Worm (Caenorhabditis elegans) whole organism, midembryonic: Measurements from ENCODE around the gene zig-3.

ENCODE experiments used
- T22C8.4 ChIP-seq: fragments of 200-800 bp; sonication (Bioruptor generic); IDR thresholded peaks from 2 replicates; pipeline ENCODE4 v1.3.6; 2022; ENCODE audit warnings: missing genetic modification characterization, missing compliant biosample characterization
- cog-1 ChIP-seq: sonication (generic microtip); optimal IDR thresholded peaks from 2 replicates; lab custom pipeline; 2016; ENCODE audit warnings: missing genetic modification characterization, missing compliant biosample characterization
- flt-1 ChIP-seq: fragments of 200-800 bp; sonication (Bioruptor generic); IDR thresholded peaks from 2 replicates; pipeline ENCODE4 v1.3.6; 2022; ENCODE audit warnings: missing genetic modification characterization, missing compliant biosample characterization
- klf-2 ChIP-seq: fragments of 200-800 bp; sonication (Bioruptor generic); conservative IDR thresholded peaks from 2 replicates; pipeline ENCODE4 v1.3.6; 2022; ENCODE audit warnings: missing genetic modification reagents, missing genetic modification characterization, missing compliant biosample characterization
- med-1 ChIP-seq: sonication (generic microtip); optimal IDR thresholded peaks from 2 replicates; lab custom pipeline; 2017; ENCODE audit warnings: missing genetic modification characterization, mild to moderate bottlenecking, missing compliant biosample characterization, antibody characterized with exemption, missing genetic modification reagents; ENCODE audit not compliant: insufficient read depth
- ref-1 ChIP-seq: fragments of 200-800 bp; sonication (Bioruptor generic); conservative IDR thresholded peaks from 2 replicates; pipeline ENCODE4 v1.3.6; 2022; ENCODE audit warnings: missing genetic modification reagents, missing genetic modification characterization, missing compliant biosample characterization
- tab-1 ChIP-seq: fragments of 200-800 bp; sonication (Bioruptor generic); IDR thresholded peaks from 2 replicates; pipeline ENCODE4 v1.3.6; 2022; ENCODE audit warnings: missing genetic modification characterization, missing compliant biosample characterization
- ztf-23 ChIP-seq: fragments of 200-800 bp; sonication (Bioruptor generic); IDR thresholded peaks from 2 replicates; pipeline ENCODE4 v1.3.6; 2022; ENCODE audit warnings: missing genetic modification reagents, missing genetic modification characterization, missing compliant biosample characterization
- ztf-29 ChIP-seq: fragments of 200-800 bp; sonication (Bioruptor generic); IDR thresholded peaks from 2 replicates; pipeline ENCODE4 v1.3.6; 2022; ENCODE audit warnings: missing genetic modification reagents, missing genetic modification characterization, missing compliant biosample characterization

The zig-3 gene

DNA sequence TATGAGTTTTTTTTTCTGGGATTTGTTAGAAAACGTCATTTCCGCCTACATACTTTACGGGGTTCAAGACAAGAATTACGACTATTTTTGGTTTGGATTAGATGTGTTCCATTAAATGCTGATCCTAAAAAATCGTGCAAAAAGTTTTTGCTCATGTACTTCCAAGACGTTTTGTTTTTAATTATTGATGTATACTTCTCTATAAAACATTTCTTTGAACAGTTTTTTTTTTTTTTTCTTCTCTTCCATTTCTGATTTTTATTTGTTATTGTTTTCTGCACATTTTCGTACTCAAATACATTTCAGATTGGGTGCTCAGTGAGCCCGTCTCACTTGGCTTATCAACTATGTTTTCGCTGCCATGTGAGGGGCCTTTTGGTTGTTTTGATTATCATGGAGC lies 27.6 kb upstream of the zig-3 start, which contains the start of gene C39D10.11:
Gene C39D10.11 (plus strand): TSS at position 301 of the 400 bp plus-strand sequence.
- TF ChIP-seq T22C8.4 (GFP tag; lab: Robert Waterston, UW) (no peak), med-1 (no peak), tab-1 (GFP tag; lab: Robert Waterston, UW) (no peak), ztf-29 (GFP tag; lab: Robert Waterston, UW) (no peak), cog-1 (tag; lab: Kevin White, UChicago) (no peak), ztf-23 (GFP tag; lab: Robert Waterston, UW) (no peak), klf-2 (no peak), flt-1 (no peak), ref-1 (GFP tag; lab: Robert Waterston, UW) (no peak)

DNA sequence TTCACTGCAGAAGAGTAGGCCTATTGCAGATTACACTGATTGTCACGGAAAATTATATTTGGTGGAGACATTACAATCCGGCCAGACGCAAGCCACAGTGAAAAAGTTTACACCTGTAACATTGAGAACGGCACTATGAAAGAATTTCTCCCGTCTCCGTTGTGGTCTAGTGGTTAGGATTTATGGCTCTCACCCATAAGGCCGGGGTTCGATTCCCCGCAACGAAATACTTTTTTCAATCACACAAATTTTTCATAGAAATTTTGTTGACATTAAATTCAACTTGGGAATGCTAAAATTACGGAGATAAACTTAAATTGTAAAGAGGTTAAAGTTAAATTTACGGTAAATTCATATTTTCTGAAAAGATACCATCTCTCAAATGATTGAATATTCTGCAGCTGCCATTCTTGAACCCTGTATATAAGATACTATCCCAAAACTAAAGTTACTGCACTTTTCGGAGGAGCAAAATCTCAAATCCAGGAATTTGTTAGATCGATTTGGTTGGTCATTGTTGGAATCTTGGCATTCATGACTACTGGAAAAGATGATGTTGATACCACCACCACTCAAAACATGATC lies 24.0 kb upstream of the zig-3 start, which contains the start of gene C39D10.1:
Gene C39D10.1 (plus strand): TSS at position 535 of the 585 bp plus-strand sequence.
- TF ChIP-seq cog-1 (tag; lab: Kevin White, UChicago) = no peak
- TF ChIP-seq med-1 = no peak
- 0 out of 2 replicates have a peak, but pooled peaks have one; percentile 33 for TF ChIP-seq flt-1
- no peak for TF ChIP-seq ztf-29 (GFP tag; lab: Robert Waterston, UW)
- no peak for TF ChIP-seq ztf-23 (GFP tag; lab: Robert Waterston, UW)

DNA sequence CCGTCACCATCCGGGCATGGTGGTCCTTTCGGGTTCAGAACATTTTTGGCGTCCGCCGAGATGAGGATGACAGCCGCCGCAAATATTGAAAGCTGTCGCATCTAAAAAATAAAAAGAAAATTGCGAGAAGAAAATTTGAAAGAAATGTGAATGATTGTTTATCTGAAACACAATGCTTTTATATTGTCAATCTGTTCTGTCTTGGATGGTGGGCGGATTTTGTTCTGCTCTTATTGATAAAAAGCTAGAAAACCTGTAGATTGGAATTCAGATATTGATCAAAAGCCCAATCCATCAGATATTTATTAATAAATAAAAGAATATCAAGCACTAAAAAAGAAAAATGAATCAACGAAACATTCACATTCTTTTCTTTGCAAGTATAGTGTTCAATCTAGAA lies 16.7 kb upstream of the zig-3 start, which contains the start of gene C39D10.7:
Gene C39D10.7 (minus strand): TSS at position 101 of the 400 bp plus-strand sequence.
- TF ChIP-seq tab-1 (GFP tag; lab: Robert Waterston, UW) (no peak), ref-1 (GFP tag; lab: Robert Waterston, UW) (no peak), med-1 (no peak), flt-1 (no peak), ztf-29 (GFP tag; lab: Robert Waterston, UW) (no peak), cog-1 (tag; lab: Kevin White, UChicago) (no peak), ztf-23 (GFP tag; lab: Robert Waterston, UW) (no peak), T22C8.4 (GFP tag; lab: Robert Waterston, UW) (no peak), klf-2 (no peak)

DNA sequence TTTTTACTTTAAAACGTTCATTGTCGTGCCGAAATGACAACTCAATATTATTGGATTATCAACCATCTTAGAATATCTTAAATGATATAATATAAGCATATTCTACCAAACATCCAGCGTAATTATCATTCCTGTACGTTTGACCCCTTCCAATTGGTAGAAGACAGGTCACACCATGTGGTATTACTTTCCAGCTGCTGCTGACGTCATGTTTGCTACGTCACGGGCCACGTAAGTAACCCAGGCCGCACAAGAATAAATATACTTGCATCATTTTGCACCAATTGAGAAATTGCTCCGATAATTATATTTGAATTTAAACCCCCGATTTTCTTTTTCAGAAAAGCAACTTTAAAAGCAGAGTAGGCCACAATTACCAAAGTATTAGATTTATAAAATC lies 14.9 kb upstream of the zig-3 start:
- no peak for TF ChIP-seq klf-2
- no peak for TF ChIP-seq ref-1 (GFP tag; lab: Robert Waterston, UW)
- TF ChIP-seq med-1 = no peak
- no peak for TF ChIP-seq tab-1 (GFP tag; lab: Robert Waterston, UW)
- no peak for TF ChIP-seq ztf-23 (GFP tag; lab: Robert Waterston, UW)
- no peak for TF ChIP-seq flt-1
- TF ChIP-seq ztf-29 (GFP tag; lab: Robert Waterston, UW) = no peak
- TF ChIP-seq T22C8.4 (GFP tag; lab: Robert Waterston, UW) = no peak
- no peak for TF ChIP-seq cog-1 (tag; lab: Kevin White, UChicago)

DNA sequence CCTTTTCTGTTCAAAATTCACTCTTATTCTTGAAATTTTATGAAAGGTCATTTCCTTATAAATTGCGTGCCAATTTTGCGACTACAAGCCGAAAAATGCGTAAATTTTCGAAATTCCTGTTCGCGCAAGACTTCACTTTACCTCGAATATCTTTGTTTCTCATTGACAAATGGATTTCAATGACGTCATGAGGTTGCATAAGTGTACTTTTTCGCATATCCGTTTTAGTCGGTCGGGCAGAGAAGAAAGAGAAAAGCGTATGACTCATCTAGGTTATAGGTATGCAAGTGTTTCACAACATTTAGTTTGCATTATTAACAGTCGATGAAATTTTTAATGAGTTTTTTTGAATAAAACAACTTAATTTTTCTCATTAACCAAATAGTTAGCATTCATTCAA lies 14.5 kb upstream of the zig-3 start:
- TF ChIP-seq flt-1 = no peak
- no peak for TF ChIP-seq tab-1 (GFP tag; lab: Robert Waterston, UW)
- no peak for TF ChIP-seq ztf-29 (GFP tag; lab: Robert Waterston, UW)
- TF ChIP-seq med-1 = no peak
- TF ChIP-seq T22C8.4 (GFP tag; lab: Robert Waterston, UW) = no peak
- TF ChIP-seq klf-2 = no peak
- TF ChIP-seq ref-1 (GFP tag; lab: Robert Waterston, UW) = no peak
- TF ChIP-seq ztf-23 (GFP tag; lab: Robert Waterston, UW) = no peak
- TF ChIP-seq cog-1 (tag; lab: Kevin White, UChicago) = no peak

DNA sequence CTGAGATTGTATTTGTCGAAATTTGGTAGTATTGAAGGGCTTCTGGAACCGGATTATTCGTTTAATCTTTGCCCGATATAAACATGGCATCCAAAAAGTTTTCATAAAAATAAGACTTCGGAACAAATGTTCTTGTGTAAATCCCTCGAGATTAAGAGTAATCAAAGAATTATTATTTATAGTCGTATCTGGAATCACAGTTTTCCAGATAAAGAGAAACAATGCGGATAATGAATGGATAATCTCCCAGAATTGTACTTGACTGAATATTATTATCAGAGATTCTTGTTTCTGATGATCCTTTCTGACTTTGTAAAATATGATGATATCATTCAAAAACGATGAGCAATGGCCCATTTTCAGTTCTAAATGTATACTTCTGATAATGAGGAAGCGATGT lies 9.4 kb upstream of the zig-3 start:
- no peak for TF ChIP-seq T22C8.4 (GFP tag; lab: Robert Waterston, UW)

DNA sequence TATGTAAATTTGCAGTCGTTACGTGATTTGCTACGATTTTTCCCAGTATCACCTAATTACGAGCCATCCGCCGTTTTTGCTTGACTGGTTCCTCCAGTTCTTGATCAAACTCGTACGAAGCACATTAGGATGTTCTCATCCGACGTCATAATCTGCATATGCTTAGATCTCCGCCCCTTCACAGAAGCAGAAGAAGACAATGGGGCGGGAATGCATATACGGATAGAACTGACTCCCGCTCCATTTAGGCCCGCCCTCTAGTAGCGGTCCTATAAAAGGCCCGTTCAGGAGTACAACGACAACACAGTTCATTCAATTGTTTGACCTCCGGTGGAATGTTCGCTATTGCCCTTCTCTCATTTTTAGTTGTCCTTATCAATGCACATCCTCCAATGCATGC lies 5.4 kb upstream of the zig-3 start, which contains the start of gene zig-4:
Gene zig-4 (plus strand): TSS at position 301 of the 400 bp plus-strand sequence.
- no peak for TF ChIP-seq ref-1 (GFP tag; lab: Robert Waterston, UW)
- TF ChIP-seq ztf-23 (GFP tag; lab: Robert Waterston, UW) = no peak
- TF ChIP-seq flt-1 = no peak
- TF ChIP-seq ztf-29 (GFP tag; lab: Robert Waterston, UW) = no peak
- TF ChIP-seq klf-2 = no peak
- no peak for TF ChIP-seq med-1
- no peak for TF ChIP-seq T22C8.4 (GFP tag; lab: Robert Waterston, UW)
- TF ChIP-seq cog-1 (tag; lab: Kevin White, UChicago) = no peak
- no peak for TF ChIP-seq tab-1 (GFP tag; lab: Robert Waterston, UW)

DNA sequence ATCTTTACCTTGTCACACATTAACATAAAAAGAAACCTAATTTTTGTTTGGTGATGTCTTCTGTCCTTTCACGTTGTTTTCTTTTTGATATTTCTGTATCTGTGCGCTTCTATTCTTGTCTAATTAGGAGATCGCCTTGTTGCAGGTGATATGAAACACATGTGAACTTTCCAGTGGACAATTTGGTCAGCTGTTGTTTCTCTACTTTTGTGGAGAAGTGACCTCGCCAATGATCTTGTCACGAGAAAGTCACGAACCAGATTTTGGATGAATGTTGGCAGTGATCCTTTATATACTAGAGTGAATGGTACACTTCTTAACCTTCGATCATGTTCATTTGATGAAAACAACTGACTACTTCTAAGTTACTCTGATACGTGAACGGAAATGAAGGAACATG lies 1.9 kb downstream of the zig-3 start:
- TF ChIP-seq tab-1 (GFP tag; lab: Robert Waterston, UW) = no peak
- TF ChIP-seq med-1 = no peak
- no peak for TF ChIP-seq ztf-29 (GFP tag; lab: Robert Waterston, UW)
- no peak for TF ChIP-seq klf-2
- TF ChIP-seq ref-1 (GFP tag; lab: Robert Waterston, UW) = no peak
- TF ChIP-seq ztf-23 (GFP tag; lab: Robert Waterston, UW) = no peak

DNA sequence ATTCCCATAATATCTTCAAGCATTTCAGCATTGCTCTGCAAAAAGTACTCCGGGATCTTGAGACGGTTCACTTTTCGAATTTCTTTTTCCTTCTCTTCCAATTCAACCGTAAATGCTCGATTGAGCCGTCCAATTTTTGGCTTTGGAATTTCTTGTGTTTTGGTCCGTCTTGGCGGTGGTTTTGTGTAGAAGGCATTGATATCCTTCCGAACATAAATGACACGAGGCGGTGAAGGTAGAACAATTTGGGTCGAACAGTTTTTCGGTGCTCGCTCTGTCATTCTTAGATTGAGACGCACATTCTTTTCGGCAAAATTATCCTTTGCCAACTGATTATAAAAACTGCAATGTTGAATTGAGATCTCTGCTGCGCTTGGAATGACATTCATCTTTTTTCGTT lies 12.1 kb downstream of the zig-3 start:
- TF ChIP-seq T22C8.4 (GFP tag; lab: Robert Waterston, UW) (no peak), ztf-23 (GFP tag; lab: Robert Waterston, UW) (no peak), ztf-29 (GFP tag; lab: Robert Waterston, UW) (no peak), ref-1 (GFP tag; lab: Robert Waterston, UW) (no peak), klf-2 (no peak), med-1 (no peak)

DNA sequence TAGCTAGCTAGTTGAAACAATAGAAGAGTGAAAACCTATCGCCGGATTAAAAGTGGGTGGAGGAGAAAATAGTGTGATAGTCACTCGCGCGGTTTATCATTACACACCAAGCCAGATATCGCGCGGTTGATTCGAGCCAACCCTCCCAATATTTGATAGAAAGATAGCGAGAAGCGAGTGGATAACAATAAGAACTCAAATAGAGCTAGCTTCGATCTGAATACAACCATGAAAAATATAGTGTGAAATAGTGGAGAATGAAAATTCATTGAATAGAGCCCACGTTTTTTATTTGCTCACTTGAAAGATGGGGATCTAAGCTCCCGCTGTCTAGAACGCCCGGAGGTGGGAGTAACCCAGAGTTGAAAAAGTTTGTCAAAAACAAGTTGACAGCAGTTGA lies 14.4 kb downstream of the zig-3 start, which contains the start of gene tnt-3:
Gene tnt-3 (minus strand): TSS at position 101 of the 400 bp plus-strand sequence.
- no peak for TF ChIP-seq ref-1 (GFP tag; lab: Robert Waterston, UW)
- no peak for TF ChIP-seq med-1
- no peak for TF ChIP-seq tab-1 (GFP tag; lab: Robert Waterston, UW)
- TF ChIP-seq ztf-29 (GFP tag; lab: Robert Waterston, UW) = no peak
- no peak for TF ChIP-seq klf-2
- no peak for TF ChIP-seq ztf-23 (GFP tag; lab: Robert Waterston, UW)
- TF ChIP-seq flt-1 = no peak
- TF ChIP-seq cog-1 (tag; lab: Kevin White, UChicago) = no peak
- no peak for TF ChIP-seq T22C8.4 (GFP tag; lab: Robert Waterston, UW)
